Fruit fly (Drosophila melanogaster) whole organism: ENCODE results near the gene CG7215.

Experiments used
- CG8478 ChIP-seq: fragments of >200 bp; optimal IDR thresholded peaks from 2 replicates; lab custom pipeline; 2018; ENCODE audit warnings: inconsistent platforms
- Dll ChIP-seq: fragments of >200 bp; optimal IDR thresholded peaks from 2 replicates; lab custom pipeline; 2017
- EcR ChIP-seq, 2 experiments: fragments of >200 bp; optimal IDR thresholded peaks; 2 replicates each; lab custom pipeline; 2017; ENCODE audit warnings: missing biosample characterization in 2 of 2, missing genetic modification characterization in 2 of 2, missing genetic modification reagents in 2 of 2
- pan ChIP-seq: fragments of >200 bp; optimal IDR thresholded peaks from 2 replicates; lab custom pipeline; 2017
- psq ChIP-seq: fragments of >200 bp; optimal IDR thresholded peaks from 2 replicates; lab custom pipeline; 2017
- usp ChIP-seq: fragments of >200 bp; optimal IDR thresholded peaks from 2 replicates; lab custom pipeline; 2017; ENCODE audit warnings: missing biosample characterization, missing genetic modification characterization, mixed read lengths

Gene CG7215

dm6 chr3R:18160165-18160814, 6.8 kb downstream of the CG7215 start:
- TF ChIP-seq Dll (lab: Kevin White, UChicago) = no peak
- no peak for TF ChIP-seq psq (lab: Kevin White, UChicago)
- no peak for TF ChIP-seq CG8478 (lab: Kevin White, UChicago)
- TF ChIP-seq usp (GFP tag; lab: Kevin White, UChicago) = no peak
- no peak for TF ChIP-seq pan (lab: Kevin White, UChicago)
- TF ChIP-seq EcR (GFP tag; optimal IDR thresholded peaks at IDR 0.05; lab: Kevin White, UChicago) = no peak

dm6 chr3R:18158401-18158800, 8.7 kb downstream of the CG7215 start, which contains the start of gene CG14315:
TSS of gene CG14315 (plus strand) at chr3R:18158701.
- TF ChIP-seq psq (lab: Kevin White, UChicago) (no peak), Dll (lab: Kevin White, UChicago) (no peak), CG8478 (lab: Kevin White, UChicago) (no peak), EcR (GFP tag; optimal IDR thresholded peaks at IDR 0.05; lab: Kevin White, UChicago) (no peak), usp (GFP tag; lab: Kevin White, UChicago) (no peak), pan (lab: Kevin White, UChicago) (no peak)

- TF ChIP-seq pan (lab: Kevin White, UChicago) (no peak), Dll (lab: Kevin White, UChicago) (no peak), CG8478 (lab: Kevin White, UChicago) (no peak), psq (lab: Kevin White, UChicago) (no peak), usp (GFP tag; lab: Kevin White, UChicago) (no peak), EcR (GFP tag; optimal IDR thresholded peaks at IDR 0.05; lab: Kevin White, UChicago) (no peak)
Observed at dm6 chr3R:18157459-18157858, 9.6 kb downstream of the CG7215 start.

DNA sequence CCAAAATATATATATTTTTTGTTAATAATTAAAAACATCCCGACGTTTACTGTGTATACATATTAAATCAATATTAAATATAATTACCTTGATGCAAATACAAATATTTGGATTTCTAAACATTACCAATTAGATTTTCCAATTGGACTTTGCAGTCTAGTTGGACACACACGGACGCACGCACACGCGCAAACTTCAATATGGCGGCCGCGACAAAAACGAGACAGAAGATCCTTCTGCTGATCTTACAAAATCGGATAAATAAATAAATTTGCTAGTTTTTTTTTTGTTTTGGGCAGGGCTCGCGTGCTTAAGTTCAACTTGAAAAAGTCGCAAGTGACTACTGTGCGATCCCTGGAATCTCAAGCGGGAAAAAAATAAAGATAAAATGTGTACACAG, 10.5 kb downstream of the CG7215 start:
- TF ChIP-seq psq (lab: Kevin White, UChicago) = no peak
- no peak for TF ChIP-seq EcR (GFP tag; optimal IDR thresholded peaks at IDR 0.05; lab: Kevin White, UChicago)
- TF ChIP-seq usp (GFP tag; lab: Kevin White, UChicago) = no peak
- no peak for TF ChIP-seq pan (lab: Kevin White, UChicago)
- TF ChIP-seq Dll (lab: Kevin White, UChicago) = no peak
- TF ChIP-seq CG8478 (lab: Kevin White, UChicago) = no peak

dm6 chr3R:18153698-18154097, 13.4 kb downstream of the CG7215 start:
- no peak for TF ChIP-seq usp (GFP tag; lab: Kevin White, UChicago)
- TF ChIP-seq psq (lab: Kevin White, UChicago) = no peak
- TF ChIP-seq Dll (lab: Kevin White, UChicago) = no peak
- TF ChIP-seq CG8478 (lab: Kevin White, UChicago) = no peak
- no peak for TF ChIP-seq pan (lab: Kevin White, UChicago)
- no peak for TF ChIP-seq EcR (GFP tag; optimal IDR thresholded peaks at IDR 0.05; lab: Kevin White, UChicago)

DNA sequence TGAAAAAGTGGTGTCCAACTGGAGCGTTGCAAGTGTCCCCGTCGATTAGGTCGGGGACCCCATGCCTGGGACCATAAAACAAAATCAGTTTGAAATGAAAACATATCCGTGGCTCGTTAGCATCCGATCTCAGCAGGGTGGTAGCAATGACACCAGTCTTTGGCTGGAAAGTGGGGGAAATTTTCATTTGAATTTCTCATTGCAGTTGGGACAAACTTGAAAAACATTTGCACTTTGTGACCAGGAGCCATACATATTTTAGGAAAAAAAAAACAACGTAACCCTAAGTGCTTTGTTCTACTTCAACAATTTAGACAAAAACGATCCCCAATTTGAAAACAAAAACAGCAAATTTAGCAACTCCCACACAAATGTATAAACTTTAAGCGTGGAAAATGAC, 15.3 kb downstream of the CG7215 start, which contains the start of gene CG14316:
Gene CG14316 (plus strand): TSS at position 301 of the 400 bp plus-strand sequence.
- TF ChIP-seq CG8478 (lab: Kevin White, UChicago) = no peak
- no peak for TF ChIP-seq EcR (GFP tag; optimal IDR thresholded peaks at IDR 0.05; lab: Kevin White, UChicago)
- TF ChIP-seq usp (GFP tag; lab: Kevin White, UChicago) = no peak
- TF ChIP-seq psq (lab: Kevin White, UChicago) = no peak
- TF ChIP-seq Dll (lab: Kevin White, UChicago) = no peak
- TF ChIP-seq pan (lab: Kevin White, UChicago) = no peak

DNA sequence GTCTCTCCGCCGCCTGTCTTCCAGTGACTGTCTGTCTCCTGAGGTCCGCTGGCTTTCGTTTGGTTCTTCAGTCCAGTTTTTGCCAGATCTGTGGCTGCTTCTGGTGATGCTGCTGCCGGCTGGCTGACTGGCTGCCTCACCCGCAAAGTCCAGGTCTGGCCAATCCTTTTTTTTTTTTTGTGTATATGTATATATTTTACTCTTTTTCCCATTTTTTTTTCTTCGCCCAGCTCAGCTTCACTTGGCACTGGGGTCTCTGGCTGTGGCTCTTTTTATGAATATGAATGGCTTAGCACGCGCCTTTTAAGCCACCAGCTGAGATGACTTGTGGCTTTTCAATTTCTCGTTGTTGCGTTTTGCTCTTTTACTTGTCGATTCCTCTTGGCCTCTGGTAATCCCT, 20.4 kb downstream of the CG7215 start:
- TF ChIP-seq CG8478 (lab: Kevin White, UChicago) (no peak), EcR (GFP tag; optimal IDR thresholded peaks at IDR 0.05; lab: Kevin White, UChicago) (no peak), usp (GFP tag; lab: Kevin White, UChicago) (no peak), pan (lab: Kevin White, UChicago) (no peak), psq (lab: Kevin White, UChicago) (no peak), Dll (lab: Kevin White, UChicago) (no peak)

dm6 chr3R:18144853-18145252, 22.2 kb downstream of the CG7215 start:
- no peak for TF ChIP-seq usp (GFP tag; lab: Kevin White, UChicago)

DNA sequence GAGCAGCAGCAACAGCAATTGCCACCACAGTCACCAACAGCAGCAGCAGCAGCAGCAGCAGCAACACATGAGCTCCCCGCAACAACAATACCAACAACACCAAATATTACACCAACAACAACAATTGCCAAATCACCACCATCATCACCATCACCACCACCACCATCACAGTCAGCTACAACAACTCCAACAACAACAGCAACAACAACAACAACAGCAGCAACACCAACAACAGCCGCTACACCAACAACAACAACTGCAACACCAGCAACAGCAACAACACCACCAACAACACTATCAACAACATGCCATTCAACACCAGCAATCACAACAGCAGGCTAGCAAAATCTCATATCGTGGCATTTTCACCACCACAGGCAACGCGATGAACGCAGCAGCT, 36.4 kb downstream of the CG7215 start:
- TF ChIP-seq pan (lab: Kevin White, UChicago) (no peak), Dll (lab: Kevin White, UChicago) (no peak), EcR (GFP tag; optimal IDR thresholded peaks at IDR 0.05; lab: Kevin White, UChicago) (no peak), CG8478 (lab: Kevin White, UChicago) (no peak), psq (lab: Kevin White, UChicago) (no peak), usp (GFP tag; lab: Kevin White, UChicago) (no peak)

dm6 chr3R:18125023-18125630, 41.9 kb downstream of the CG7215 start:
- TF ChIP-seq Dll (lab: Kevin White, UChicago) (no peak), usp (GFP tag; lab: Kevin White, UChicago) (no peak), psq (lab: Kevin White, UChicago) (no peak), CG8478 (lab: Kevin White, UChicago) (no peak), EcR (GFP tag; optimal IDR thresholded peaks at IDR 0.05; lab: Kevin White, UChicago) (no peak), pan (lab: Kevin White, UChicago) (no peak)

DNA sequence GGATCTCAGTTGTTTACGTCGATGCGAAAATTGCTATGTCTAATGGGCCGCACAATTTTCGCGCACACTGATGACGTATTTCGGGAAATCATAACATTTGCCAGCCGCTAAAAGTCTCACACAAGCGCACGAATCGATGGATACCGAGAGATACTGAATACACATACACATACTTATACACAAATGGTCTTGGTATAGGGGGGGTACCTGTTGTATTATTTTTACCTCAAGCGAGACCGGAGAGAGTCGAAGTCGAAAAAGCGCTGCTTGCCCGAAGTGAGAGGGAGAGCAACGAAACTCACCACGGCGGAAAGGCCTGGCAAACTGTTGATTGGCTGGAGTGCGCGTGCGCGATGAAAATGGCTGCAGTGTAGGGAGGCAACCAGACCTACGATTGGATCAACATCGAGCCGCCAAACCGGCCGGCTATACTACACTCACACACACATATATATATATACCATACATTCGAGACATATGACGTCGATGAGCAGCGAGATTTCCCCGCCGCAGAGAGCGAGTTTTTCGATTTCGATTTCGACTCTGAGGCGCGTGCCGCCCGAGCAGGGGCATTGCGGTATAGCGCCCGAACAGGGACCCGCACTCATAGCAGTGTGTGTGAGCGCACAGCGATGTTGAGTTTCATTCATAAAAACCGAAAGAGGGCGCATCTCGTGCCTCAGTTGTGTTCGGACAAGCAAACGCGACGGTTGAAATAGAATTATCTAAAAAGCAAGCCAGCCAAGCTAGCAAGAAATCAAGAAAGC, 45.5 kb downstream of the CG7215 start:
- TF ChIP-seq Dll (lab: Kevin White, UChicago) (peak; percentile 16), EcR (GFP tag; optimal IDR thresholded peaks at IDR 0.05; lab: Kevin White, UChicago) (no peak), psq (lab: Kevin White, UChicago) (no peak), CG8478 (lab: Kevin White, UChicago) (peak; percentile 19)
